Worm (Caenorhabditis elegans) whole organism, late embryonic: ENCODE measurements around the gene ipla-5.

Experiments used
- C08G9.2 ChIP-seq: sonication (generic microtip); optimal IDR thresholded peaks from 2 replicates; lab custom pipeline; 2016; ENCODE audit warnings: mild to moderate bottlenecking, missing genetic modification characterization, moderate library complexity, missing compliant biosample characterization
- C38D4.7 ChIP-seq: fragments of 200-800 bp; sonication (Bioruptor generic); optimal IDR thresholded peaks from 2 replicates; lab custom pipeline; 2018; ENCODE audit warnings: mild to moderate bottlenecking, missing genetic modification characterization, moderate library complexity, missing compliant biosample characterization
- F13H6.1 ChIP-seq: sonication (generic microtip); optimal IDR thresholded peaks from 2 replicates; lab custom pipeline; 2016; ENCODE audit warnings: missing genetic modification characterization, missing compliant biosample characterization
- K09A11.1 ChIP-seq: sonication (generic microtip); optimal IDR thresholded peaks from 2 replicates; lab custom pipeline; 2017; ENCODE audit warnings: antibody characterized with exemption, mild to moderate bottlenecking, missing genetic modification characterization, missing compliant biosample characterization; ENCODE audit not compliant: insufficient read depth
- Y22D7AL.16 ChIP-seq: sonication (generic microtip); optimal IDR thresholded peaks from 2 replicates; lab custom pipeline; 2016; ENCODE audit warnings: missing genetic modification characterization, missing compliant biosample characterization
- ahr-1 ChIP-seq: sonication (generic microtip); optimal IDR thresholded peaks from 2 replicates; lab custom pipeline; 2016; ENCODE audit warnings: missing genetic modification characterization, missing compliant biosample characterization
- ama-1 ChIP-seq: fragments of 150-350 bp; optimal IDR thresholded peaks from 2 replicates; lab custom pipeline; 2014
- ceh-18 ChIP-seq: sonication (generic microtip); optimal IDR thresholded peaks from 2 replicates; lab custom pipeline; 2016; ENCODE audit warnings: missing genetic modification characterization, missing compliant biosample characterization
- ceh-19 ChIP-seq: fragments of 200-800 bp; sonication (Bioruptor generic); optimal IDR thresholded peaks from 2 replicates; lab custom pipeline; 2018; ENCODE audit warnings: mild to moderate bottlenecking, missing genetic modification characterization, missing compliant biosample characterization
- ceh-2 ChIP-seq: sonication (generic microtip); optimal IDR thresholded peaks from 2 replicates; lab custom pipeline; 2016; ENCODE audit warnings: missing genotype, missing genetic modification characterization, missing compliant biosample characterization
- ceh-22 ChIP-seq: sonication (generic microtip); optimal IDR thresholded peaks from 2 replicates; lab custom pipeline; 2017; ENCODE audit warnings: missing biosample characterization, missing genetic modification characterization
- ceh-31 ChIP-seq: sonication (generic microtip); optimal IDR thresholded peaks from 2 replicates; lab custom pipeline; 2016; ENCODE audit warnings: missing genetic modification characterization, missing compliant biosample characterization
- ceh-34 ChIP-seq: sonication (generic microtip); optimal IDR thresholded peaks from 2 replicates; lab custom pipeline; 2016; ENCODE audit warnings: mild to moderate bottlenecking, missing genetic modification characterization, missing compliant biosample characterization
- ceh-45 ChIP-seq: fragments of 200-800 bp; sonication (Bioruptor generic); IDR thresholded peaks from 2 replicates; pipeline ENCODE4 v1.3.6; 2022; ENCODE audit warnings: missing genetic modification reagents, missing genetic modification characterization, missing compliant biosample characterization
- ceh-48 ChIP-seq: sonication (generic microtip); optimal IDR thresholded peaks from 2 replicates; lab custom pipeline; 2016; ENCODE audit warnings: missing genetic modification characterization, inconsistent platforms, missing compliant biosample characterization
- ceh-6 ChIP-seq: fragments of 200-800 bp; sonication (Bioruptor generic); optimal IDR thresholded peaks from 2 replicates; lab custom pipeline; 2018; ENCODE audit warnings: mild to moderate bottlenecking, missing genetic modification characterization, missing compliant biosample characterization
- ceh-9 ChIP-seq: sonication (generic microtip); optimal IDR thresholded peaks from 2 replicates; lab custom pipeline; 2016; ENCODE audit warnings: mild to moderate bottlenecking, missing genetic modification characterization, inconsistent platforms, missing compliant biosample characterization
- elt-2 ChIP-seq: sonication (generic microtip); optimal IDR thresholded peaks from 2 replicates; lab custom pipeline; 2016; ENCODE audit warnings: missing genetic modification reagents, missing genetic modification characterization, missing compliant biosample characterization
- ets-4 ChIP-seq: sonication (generic microtip); optimal IDR thresholded peaks from 2 replicates; lab custom pipeline; 2016; ENCODE audit warnings: missing genetic modification characterization, missing compliant biosample characterization
- fkh-10 ChIP-seq: fragments of 150-350 bp; optimal IDR thresholded peaks from 2 replicates; lab custom pipeline; 2014; ENCODE audit warnings: missing biosample characterization, missing genetic modification reagents, missing genetic modification characterization
- fkh-6 ChIP-seq: sonication (generic microtip); optimal IDR thresholded peaks from 2 replicates; lab custom pipeline; 2016; ENCODE audit warnings: missing genetic modification characterization, missing compliant biosample characterization
- hlh-30 ChIP-seq: sonication (generic microtip); optimal IDR thresholded peaks from 2 replicates; lab custom pipeline; 2017; ENCODE audit warnings: antibody characterized with exemption, missing genetic modification characterization, missing compliant biosample characterization; ENCODE audit not compliant: insufficient read depth
- lin-11 ChIP-seq: fragments of 200-800 bp; sonication (Bioruptor generic); optimal IDR thresholded peaks from 2 replicates; lab custom pipeline; 2018; ENCODE audit warnings: mild to moderate bottlenecking, missing genetic modification characterization, missing compliant biosample characterization
- madf-2 ChIP-seq: sonication (generic microtip); optimal IDR thresholded peaks from 2 replicates; lab custom pipeline; 2017; ENCODE audit warnings: missing genetic modification characterization, missing compliant biosample characterization
- mec-3 ChIP-seq: sonication (generic microtip); optimal IDR thresholded peaks from 2 replicates; lab custom pipeline; 2016; ENCODE audit warnings: borderline replicate concordance, missing genetic modification characterization, missing compliant biosample characterization
- nfya-1 ChIP-seq: sonication (generic microtip); optimal IDR thresholded peaks from 2 replicates; lab custom pipeline; 2017; ENCODE audit warnings: missing genetic modification characterization, mild to moderate bottlenecking, missing compliant biosample characterization, antibody characterized with exemption, moderate library complexity
- pha-2 ChIP-seq: sonication (generic microtip); optimal IDR thresholded peaks from 2 replicates; lab custom pipeline; 2017; ENCODE audit warnings: mild to moderate bottlenecking, missing genetic modification characterization, missing compliant biosample characterization
- pha-4 ChIP-seq: fragments of 150-350 bp; optimal IDR thresholded peaks from 2 replicates; lab custom pipeline; 2018; ENCODE audit warnings: missing biosample characterization, missing genetic modification reagents, missing genetic modification characterization
- rnt-1 ChIP-seq: sonication (generic microtip); optimal IDR thresholded peaks from 2 replicates; lab custom pipeline; 2016; ENCODE audit warnings: missing genetic modification characterization, missing compliant biosample characterization
- sdc-2 ChIP-seq: sonication (generic microtip); optimal IDR thresholded peaks from 2 replicates; lab custom pipeline; 2016; ENCODE audit warnings: missing genotype, missing genetic modification characterization, missing compliant biosample characterization
- tbx-2 ChIP-seq: sonication (generic microtip); optimal IDR thresholded peaks from 2 replicates; lab custom pipeline; 2016; ENCODE audit warnings: missing genetic modification characterization, missing compliant biosample characterization
- tbx-7 ChIP-seq: sonication (generic microtip); optimal IDR thresholded peaks from 2 replicates; lab custom pipeline; 2016; ENCODE audit warnings: missing genotype, missing genetic modification characterization, missing compliant biosample characterization
- unc-42 ChIP-seq: sonication (generic microtip); optimal IDR thresholded peaks from 2 replicates; lab custom pipeline; 2016; ENCODE audit warnings: missing genotype, missing genetic modification characterization, missing compliant biosample characterization
- ztf-16 ChIP-seq: sonication (generic microtip); optimal IDR thresholded peaks from 2 replicates; lab custom pipeline; 2017; ENCODE audit warnings: missing genetic modification characterization, missing compliant biosample characterization

Gene ipla-5

ce11 chrIV:8728122-8728521 lies 13.1 kb downstream of the ipla-5 start, which contains the start of gene otub-3:
otub-3 (plus strand) TSS chrIV:8728177.
- TF ChIP-seq K09A11.1 (tag; lab: Kevin White, UChicago) (no peak), tbx-2 (tag; lab: Kevin White, UChicago) (no peak), ceh-34 (no peak), ceh-48 (tag; lab: Kevin White, UChicago) (no peak), mec-3 (tag; lab: Kevin White, UChicago) (no peak), lin-11 (no peak), ceh-9 (no peak), ztf-16 (tag; lab: Kevin White, UChicago) (no peak), ets-4 (tag; lab: Kevin White, UChicago) (no peak), ahr-1 (tag; lab: Kevin White, UChicago) (no peak), ceh-45 (GFP tag; lab: Robert Waterston, UW) (no peak)
- TF ChIP-seq, all 69 proteins: peak for 0

ce11 chrIV:8729636-8730035 lies 14.6 kb downstream of the ipla-5 start:
- TF ChIP-seq hlh-30 (tag; lab: Kevin White, UChicago) = peak; percentile 56
- TF ChIP-seq ceh-9 = no peak
- no peak for TF ChIP-seq ama-1 (lab: Kevin White, UChicago)

DNA sequence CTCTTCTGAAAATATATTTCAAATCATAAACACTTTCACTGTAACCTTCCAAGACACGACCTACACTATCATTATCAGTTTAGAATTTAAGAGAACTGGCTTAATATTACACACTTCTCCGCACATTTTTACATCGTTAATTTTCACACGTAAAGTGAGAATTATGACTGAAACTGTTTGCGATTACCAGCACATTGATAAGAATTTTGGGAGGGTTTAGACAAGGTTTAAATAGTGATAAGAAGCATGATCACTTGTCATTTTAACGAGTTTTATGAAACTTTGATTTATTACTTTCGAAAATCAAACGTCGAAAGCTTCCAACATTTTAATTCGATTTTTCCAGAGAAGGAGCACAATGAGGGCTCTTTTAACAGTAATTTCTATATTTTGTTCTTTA lies 15.4 kb downstream of the ipla-5 start, which contains the start of gene F21D5.3:
Gene F21D5.3, plus strand, starts transcription at position 347 of the 400 bp plus-strand sequence.
- TF ChIP-seq sdc-2 (tag; lab: Kevin White, UChicago) (no peak), elt-2 (tag; lab: Kevin White, UChicago) (peak; percentile 55)
- TF ChIP-seq, all 69 proteins: peak for 1

- TF ChIP-seq tbx-7 = no peak
- TF ChIP-seq madf-2 (tag; lab: Kevin White, UChicago) = no peak
- TF ChIP-seq pha-4 (tag; lab: Kevin White, UChicago) = no peak
- TF ChIP-seq ceh-48 (tag; lab: Kevin White, UChicago) = peak; percentile 31
- TF ChIP-seq C08G9.2 (tag; lab: Kevin White, UChicago) = no peak
- peak; percentile 66 for TF ChIP-seq nfya-1 (tag; lab: Kevin White, UChicago)
- TF ChIP-seq Y22D7AL.16 (tag; lab: Kevin White, UChicago) = no peak
- no peak for TF ChIP-seq ceh-6
Measured at ce11 chrIV:8737354-8737753, 22.3 kb downstream of the ipla-5 start.

DNA sequence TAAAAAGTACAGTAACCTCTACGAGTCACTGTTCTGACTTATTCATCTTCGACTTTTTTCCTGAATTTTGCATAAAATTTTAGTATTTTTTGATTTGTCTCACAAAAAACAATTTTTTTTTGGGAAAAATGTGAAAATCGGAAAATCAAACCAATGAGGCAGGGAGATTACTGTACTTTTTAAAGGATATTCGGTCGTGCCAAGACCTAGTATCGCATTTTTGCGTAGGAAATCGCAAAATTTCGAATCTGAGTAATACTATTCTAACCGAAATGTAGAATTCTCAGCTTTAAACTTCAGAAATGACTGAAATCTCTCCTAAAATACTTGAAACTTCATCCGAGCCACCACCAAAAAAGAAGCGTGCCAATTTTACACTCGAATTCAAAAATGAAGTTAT lies 22.7 kb downstream of the ipla-5 start, which contains the start of gene F21D5.4:
Gene F21D5.4, plus strand, starts transcription at position 301 of the 400 bp plus-strand sequence.
- no peak for TF ChIP-seq fkh-10 (GFP tag; lab: Kevin White, UChicago)
- TF ChIP-seq fkh-6 (tag; lab: Kevin White, UChicago) = no peak
- no peak for TF ChIP-seq rnt-1 (tag; lab: Kevin White, UChicago)
- no peak for TF ChIP-seq lin-11

- no peak for TF ChIP-seq hlh-30 (tag; lab: Kevin White, UChicago)
- TF ChIP-seq ceh-19 (GFP tag; lab: Kevin White, UChicago) = no peak
Measured at ce11 chrIV:8739294-8739693, 24.2 kb downstream of the ipla-5 start, which contains the start of gene F21D5.5. F21D5.5 (minus strand) TSS chrIV:8739394.

- TF ChIP-seq ceh-22 (tag; lab: Kevin White, UChicago) (no peak), unc-42 (tag; lab: Kevin White, UChicago) (no peak), F13H6.1 (tag; lab: Kevin White, UChicago) (no peak), mec-3 (tag; lab: Kevin White, UChicago) (no peak), ceh-31 (no peak), madf-2 (tag; lab: Kevin White, UChicago) (no peak), pha-2 (tag; lab: Kevin White, UChicago) (no peak), ceh-2 (no peak), lin-11 (no peak), ceh-6 (no peak), hlh-30 (tag; lab: Kevin White, UChicago) (no peak), C38D4.7 (GFP tag; lab: Kevin White, UChicago) (no peak), ceh-18 (tag; lab: Kevin White, UChicago) (no peak)
Measured at ce11 chrIV:8739926-8740325, 24.9 kb downstream of the ipla-5 start, which contains the start of gene mrps-33. mrps-33 (minus strand) TSS chrIV:8740026.
